Worm (Caenorhabditis elegans) whole organism, late embryonic: ENCODE measurements around the gene M117.1.

Experiments used
- ceh-14 ChIP-seq: sonication (generic microtip); optimal IDR thresholded peaks from 2 replicates; lab custom pipeline; 2016; ENCODE audit warnings: missing genotype, missing genetic modification characterization, missing compliant biosample characterization
- ceh-31 ChIP-seq: sonication (generic microtip); optimal IDR thresholded peaks from 2 replicates; lab custom pipeline; 2016; ENCODE audit warnings: missing genetic modification characterization, missing compliant biosample characterization
- lim-6 ChIP-seq: sonication (generic microtip); optimal IDR thresholded peaks from 2 replicates; lab custom pipeline; 2016; ENCODE audit warnings: missing genetic modification characterization, missing compliant biosample characterization
- tbx-2 ChIP-seq: sonication (generic microtip); optimal IDR thresholded peaks from 2 replicates; lab custom pipeline; 2016; ENCODE audit warnings: missing genetic modification characterization, missing compliant biosample characterization

DNA sequence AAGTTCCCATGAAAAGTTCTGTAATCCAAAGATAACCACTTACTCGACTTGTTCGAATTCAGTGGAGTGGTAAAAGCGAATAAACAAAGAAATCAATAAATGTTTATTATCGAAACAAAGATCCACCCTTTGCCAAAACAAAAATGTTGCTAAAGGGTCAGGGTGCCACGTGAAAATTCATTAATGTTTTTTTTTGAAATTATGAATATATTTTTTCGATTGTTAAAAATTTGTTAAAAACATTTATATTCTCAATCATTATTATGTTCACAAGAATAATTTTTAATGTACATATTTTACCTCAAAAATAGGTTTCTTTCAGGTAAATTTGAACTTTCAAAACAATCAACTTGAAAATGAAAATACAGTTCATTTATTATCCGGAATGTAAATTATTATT, 11.0 kb upstream of the M117.1 start, which contains the start of gene H01G02.4:
- TF ChIP-seq lim-6 (tag; lab: Kevin White, UChicago) (no peak), ceh-14 (tag; lab: Kevin White, UChicago) (no peak), ceh-31 (tag; lab: Kevin White, UChicago) (no peak), tbx-2 (tag; lab: Kevin White, UChicago) (no peak)
